Worm (Caenorhabditis elegans) whole organism, early embryonic: Measurements from ENCODE around the gene srxa-15.

Source experiments
- B0310.2 ChIP-seq: sonication (generic microtip); optimal IDR thresholded peaks from 2 replicates; lab custom pipeline; 2016; ENCODE audit warnings: mild to moderate bottlenecking, missing genetic modification characterization, missing compliant biosample characterization
- F13C5.2 ChIP-seq: sonication (generic microtip); optimal IDR thresholded peaks from 2 replicates; lab custom pipeline; 2017; ENCODE audit warnings: mild to moderate bottlenecking, missing genetic modification characterization, inconsistent platforms, missing compliant biosample characterization
- aly-1 ChIP-seq: sonication (generic microtip); optimal IDR thresholded peaks from 2 replicates; lab custom pipeline; 2016; ENCODE audit warnings: missing genetic modification characterization, missing compliant biosample characterization
- ama-1 ChIP-seq: fragments of 150-350 bp; optimal IDR thresholded peaks from 2 replicates; lab custom pipeline; 2014
- ceh-13 ChIP-seq: fragments of 200-800 bp; sonication (Bioruptor generic); optimal IDR thresholded peaks from 2 replicates; lab custom pipeline; 2018; ENCODE audit warnings: mild to moderate bottlenecking, missing genetic modification characterization, missing compliant biosample characterization
- ceh-36 ChIP-seq: sonication (generic microtip); optimal IDR thresholded peaks from 2 replicates; lab custom pipeline; 2016; ENCODE audit warnings: missing genetic modification characterization, inconsistent platforms, missing compliant biosample characterization
- ets-7 ChIP-seq: sonication (generic microtip); optimal IDR thresholded peaks from 2 replicates; lab custom pipeline; 2016; ENCODE audit warnings: missing genotype, missing genetic modification characterization, missing compliant biosample characterization
- flt-1 ChIP-seq: fragments of 200-800 bp; sonication (Bioruptor generic); IDR thresholded peaks from 2 replicates; pipeline ENCODE4 v1.3.6; 2022; ENCODE audit warnings: missing genetic modification characterization, missing compliant biosample characterization
- hmbx-1 ChIP-seq: sonication (generic microtip); optimal IDR thresholded peaks from 2 replicates; lab custom pipeline; 2016; ENCODE audit warnings: mild to moderate bottlenecking, missing genetic modification characterization, missing compliant biosample characterization
- hmg-4 ChIP-seq: fragments of 200-800 bp; sonication (Bioruptor generic); optimal IDR thresholded peaks from 2 replicates; lab custom pipeline; 2018; ENCODE audit warnings: mild to moderate bottlenecking, missing genetic modification characterization, missing compliant biosample characterization
- hnd-1 ChIP-seq: sonication (generic microtip); optimal IDR thresholded peaks from 2 replicates; lab custom pipeline; 2016; ENCODE audit warnings: missing genetic modification characterization, missing compliant biosample characterization
- pes-1 ChIP-seq: fragments of 200-800 bp; sonication (Bioruptor generic); IDR thresholded peaks from 2 replicates; pipeline ENCODE4 v1.3.6; 2022; ENCODE audit warnings: missing genetic modification reagents, missing genetic modification characterization, missing compliant biosample characterization
- scrt-1 ChIP-seq: fragments of 200-800 bp; sonication (Bioruptor generic); IDR thresholded peaks from 2 replicates; pipeline ENCODE4 v1.3.6; 2022; ENCODE audit warnings: missing genetic modification characterization, missing compliant biosample characterization
- sea-1 ChIP-seq: fragments of 200-800 bp; sonication (Bioruptor generic); conservative IDR thresholded peaks from 2 replicates; pipeline ENCODE4 v1.3.6; 2022; ENCODE audit warnings: missing genetic modification characterization, missing compliant biosample characterization
- tbx-11 ChIP-seq: fragments of 200-800 bp; sonication (Bioruptor generic); IDR thresholded peaks from 2 replicates; pipeline ENCODE4 v1.3.6; 2022; ENCODE audit warnings: missing genetic modification characterization, missing compliant biosample characterization
- tbx-37 ChIP-seq: fragments of 200-800 bp; sonication (Bioruptor generic); conservative IDR thresholded peaks from 2 replicates; pipeline ENCODE4 v1.3.6; 2022; ENCODE audit warnings: missing genetic modification reagents, missing genetic modification characterization, missing compliant biosample characterization
- tra-4 ChIP-seq: sonication (generic microtip); optimal IDR thresholded peaks from 2 replicates; lab custom pipeline; 2017; ENCODE audit warnings: missing genetic modification characterization, missing compliant biosample characterization

Gene srxa-15

DNA sequence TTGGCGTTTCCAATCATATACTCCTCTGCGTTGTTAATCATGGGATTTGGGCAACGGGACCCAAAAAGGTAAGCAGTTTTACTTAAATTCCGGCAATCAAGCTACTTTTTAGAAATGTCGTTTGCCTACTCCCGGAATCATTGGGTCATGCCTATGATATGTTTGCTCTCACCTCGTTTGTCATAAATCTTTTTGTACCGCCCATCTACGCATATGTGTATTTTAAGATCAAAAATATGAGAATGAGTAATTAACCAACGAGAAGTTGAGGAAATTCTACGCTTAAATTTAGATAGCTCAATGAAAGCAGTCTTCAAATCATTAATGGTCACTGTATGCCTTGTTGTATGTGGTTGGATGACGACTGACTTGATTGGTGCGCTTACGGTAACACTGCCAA, 40.3 kb downstream of the srxa-15 start:
- TF ChIP-seq aly-1 (tag; lab: Kevin White, UChicago): no peak
- no peak for TF ChIP-seq ceh-36
- TF ChIP-seq hmg-4 (GFP tag; lab: Kevin White, UChicago): no peak
- TF ChIP-seq hnd-1 (tag; lab: Kevin White, UChicago): no peak
- no peak for TF ChIP-seq hmbx-1 (tag; lab: Kevin White, UChicago)

DNA sequence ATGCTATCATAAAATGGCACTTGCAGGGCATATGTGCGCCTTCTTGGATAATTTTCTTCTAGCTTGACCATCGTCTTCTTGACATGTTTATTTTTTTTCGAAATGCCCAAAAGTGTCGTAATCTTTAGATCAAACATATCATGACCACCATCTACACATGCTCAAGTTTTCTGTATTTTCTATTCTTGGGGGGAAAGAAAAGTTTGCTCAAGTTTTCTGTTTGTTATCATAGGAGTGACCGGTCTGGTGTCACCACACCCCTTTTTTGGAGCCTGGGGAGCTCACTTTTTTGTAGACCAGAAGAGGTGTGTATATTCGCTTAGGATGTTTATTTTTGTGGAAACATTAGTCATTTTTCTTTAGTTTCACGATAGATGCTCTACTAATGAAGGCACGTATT, 43.4 kb downstream of the srxa-15 start, which contains the start of gene klf-2:
Gene klf-2 (plus strand): TSS at position 301 of the 400 bp plus-strand sequence.
- TF ChIP-seq F13C5.2 (tag; lab: Kevin White, UChicago) (no peak), tbx-37 (no peak), tra-4 (no peak), ama-1 (lab: Kevin White, UChicago) (no peak), tbx-11 (GFP tag; lab: Robert Waterston, UW) (no peak), pes-1 (GFP tag; lab: Robert Waterston, UW) (no peak), flt-1 (GFP tag; lab: Robert Waterston, UW) (no peak), sea-1 (no peak), ets-7 (no peak), B0310.2 (tag; lab: Kevin White, UChicago) (no peak), hmg-4 (GFP tag; lab: Kevin White, UChicago) (no peak), hmbx-1 (tag; lab: Kevin White, UChicago) (no peak), ceh-13 (GFP tag; lab: Kevin White, UChicago) (no peak), aly-1 (tag; lab: Kevin White, UChicago) (no peak), scrt-1 (GFP tag; lab: Robert Waterston, UW) (no peak), hnd-1 (tag; lab: Kevin White, UChicago) (no peak), ceh-36 (no peak)

DNA sequence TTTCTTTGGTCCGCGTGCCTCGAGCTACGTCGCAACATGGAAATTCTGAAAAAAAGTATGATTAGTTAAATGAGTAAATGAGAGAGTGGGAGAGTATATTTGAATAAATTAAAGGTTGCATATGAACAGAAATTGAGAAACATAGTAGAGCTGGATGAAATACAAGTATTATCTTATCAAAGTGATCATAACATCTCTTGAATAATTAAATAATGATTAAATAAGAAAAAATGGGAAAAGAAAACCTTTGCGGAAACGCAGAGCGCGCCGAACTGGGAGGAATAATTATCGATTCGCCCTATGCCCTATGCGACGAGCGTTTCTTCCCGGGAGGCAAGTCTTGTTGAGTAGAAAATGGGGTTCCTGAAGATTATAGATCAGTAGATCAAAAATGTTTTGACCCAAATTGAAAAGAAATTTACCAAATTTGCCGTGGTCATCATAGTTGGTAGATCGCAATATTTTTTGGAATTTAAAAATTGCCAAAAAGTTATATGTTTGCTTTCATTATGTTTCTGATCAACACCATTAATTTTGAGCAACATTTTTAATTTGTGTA, 47.6 kb downstream of the srxa-15 start, which contains the start of gene F53F8.3:
Gene F53F8.3 (minus strand): TSS at position 51 of the 559 bp plus-strand sequence.
- TF ChIP-seq F13C5.2 (tag; lab: Kevin White, UChicago) (no peak), tbx-11 (GFP tag; lab: Robert Waterston, UW) (no peak), scrt-1 (GFP tag; lab: Robert Waterston, UW) (no peak), hmg-4 (GFP tag; lab: Kevin White, UChicago) (no peak), ceh-36 (no peak), ama-1 (lab: Kevin White, UChicago) (no peak), ets-7 (no peak), B0310.2 (tag; lab: Kevin White, UChicago) (no peak), aly-1 (tag; lab: Kevin White, UChicago) (no peak), tbx-37 (no peak), hmbx-1 (tag; lab: Kevin White, UChicago) (no peak), hnd-1 (tag; lab: Kevin White, UChicago) (no peak), tra-4 (no peak), ceh-13 (GFP tag; lab: Kevin White, UChicago) (no peak), sea-1 (no peak), pes-1 (GFP tag; lab: Robert Waterston, UW) (no peak), flt-1 (GFP tag; lab: Robert Waterston, UW) (no peak)

DNA sequence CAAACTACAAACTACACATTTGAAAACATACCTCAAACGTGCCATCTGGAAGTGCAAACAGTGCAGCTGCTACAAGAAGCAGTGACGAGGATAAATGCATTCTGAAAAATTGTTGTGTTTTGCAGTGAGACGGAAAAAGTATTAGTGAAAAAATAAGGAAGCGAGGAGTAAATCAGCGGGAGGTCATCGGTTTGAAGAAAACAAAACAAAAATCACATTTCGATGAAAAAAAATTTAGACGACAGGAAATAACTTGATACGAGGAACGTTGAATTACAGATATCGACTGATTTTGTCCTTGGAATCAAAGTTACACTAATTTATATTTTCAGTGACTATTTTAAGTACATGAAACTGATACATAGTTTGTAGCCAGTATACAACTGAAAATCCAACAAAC, 49.6 kb downstream of the srxa-15 start, which contains the start of gene F53F8.4:
Gene F53F8.4 (minus strand): TSS at position 101 of the 400 bp plus-strand sequence.
- TF ChIP-seq sea-1 (no peak), ets-7 (no peak), B0310.2 (tag; lab: Kevin White, UChicago) (no peak), F13C5.2 (tag; lab: Kevin White, UChicago) (no peak), tbx-37 (no peak), scrt-1 (GFP tag; lab: Robert Waterston, UW) (no peak), tra-4 (no peak), flt-1 (GFP tag; lab: Robert Waterston, UW) (no peak), hmg-4 (GFP tag; lab: Kevin White, UChicago) (no peak), tbx-11 (GFP tag; lab: Robert Waterston, UW) (no peak), ama-1 (lab: Kevin White, UChicago) (no peak), ceh-36 (no peak), ceh-13 (GFP tag; lab: Kevin White, UChicago) (no peak), hmbx-1 (tag; lab: Kevin White, UChicago) (no peak), aly-1 (tag; lab: Kevin White, UChicago) (no peak), pes-1 (GFP tag; lab: Robert Waterston, UW) (no peak), hnd-1 (tag; lab: Kevin White, UChicago) (no peak)

DNA sequence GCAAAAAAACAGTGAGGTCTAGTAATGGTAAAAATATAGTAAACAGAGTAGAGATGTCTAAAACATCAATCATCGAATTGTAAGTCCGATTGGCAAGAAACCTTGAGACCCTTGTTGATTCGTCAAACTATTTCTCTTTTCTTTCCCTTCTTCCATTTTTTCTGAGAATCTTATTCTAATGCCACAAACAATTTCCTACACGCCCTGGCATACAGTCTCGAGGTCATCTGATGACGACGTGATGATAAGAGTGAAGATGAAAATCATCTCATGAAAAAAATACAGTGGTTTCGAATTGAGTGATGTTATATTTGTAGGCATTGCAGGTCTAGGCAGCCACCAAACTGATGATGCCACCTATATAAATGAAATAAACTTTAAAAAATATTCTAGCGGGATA, 50.9 kb downstream of the srxa-15 start:
- no peak for TF ChIP-seq ama-1 (lab: Kevin White, UChicago)
- no peak for TF ChIP-seq ceh-36
- TF ChIP-seq tbx-37: no peak
- TF ChIP-seq pes-1 (GFP tag; lab: Robert Waterston, UW): no peak
- no peak for TF ChIP-seq tbx-11 (GFP tag; lab: Robert Waterston, UW)
- TF ChIP-seq aly-1 (tag; lab: Kevin White, UChicago): no peak
- TF ChIP-seq flt-1 (GFP tag; lab: Robert Waterston, UW): no peak
- TF ChIP-seq F13C5.2 (tag; lab: Kevin White, UChicago): no peak
- no peak for TF ChIP-seq B0310.2 (tag; lab: Kevin White, UChicago)
- TF ChIP-seq scrt-1 (GFP tag; lab: Robert Waterston, UW): no peak

DNA sequence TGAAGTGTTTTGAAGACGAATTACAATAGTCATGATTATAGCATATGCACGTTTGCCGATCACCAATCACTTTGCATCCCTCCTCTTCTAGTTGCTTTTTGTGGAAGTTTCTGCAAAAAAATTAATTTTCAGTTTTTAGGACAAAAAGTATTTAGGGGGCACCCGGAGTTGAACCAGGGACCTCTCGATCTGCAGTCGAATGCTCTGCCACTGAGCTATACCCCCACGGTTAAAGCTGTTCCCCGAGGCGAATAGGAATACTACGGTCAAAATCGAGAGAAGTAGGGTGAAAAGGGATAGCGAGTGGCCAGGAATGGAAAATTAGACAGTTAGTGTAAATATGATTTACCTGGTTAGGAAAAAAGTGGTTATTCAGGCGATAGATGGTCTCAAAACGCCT, 52.0 kb downstream of the srxa-15 start:
- TF ChIP-seq B0310.2 (tag; lab: Kevin White, UChicago) (peak; percentile 12), ets-7 (no peak), ama-1 (lab: Kevin White, UChicago) (no peak), tbx-11 (GFP tag; lab: Robert Waterston, UW) (peak; percentile 78), tra-4 (peak; percentile 35), ceh-36 (peak; percentile 52), pes-1 (GFP tag; lab: Robert Waterston, UW) (peak; percentile 84), scrt-1 (GFP tag; lab: Robert Waterston, UW) (peak; percentile 83; the same call in 1 of the 2 replicates), tbx-37 (peak; percentile 66), aly-1 (tag; lab: Kevin White, UChicago) (peak; percentile 59), hmbx-1 (tag; lab: Kevin White, UChicago) (peak; percentile 42), hnd-1 (tag; lab: Kevin White, UChicago) (peak; percentile 49), ceh-13 (GFP tag; lab: Kevin White, UChicago) (peak; percentile 54), sea-1 (peak; percentile 74; the same call in 1 of the 2 replicates), hmg-4 (GFP tag; lab: Kevin White, UChicago) (peak; percentile 79), F13C5.2 (tag; lab: Kevin White, UChicago) (peak; percentile 74), flt-1 (GFP tag; lab: Robert Waterston, UW) (peak; percentile 66)
